Fruit fly (Drosophila melanogaster) whole organism, embryonic: ENCODE measurements around the gene SMC6.

ENCODE experiments used
- ATbp ChIP-seq: fragments of 200-800 bp; sonication (Bioruptor generic); optimal IDR thresholded peaks from 2 replicates; lab custom pipeline; 2017; ENCODE audit warnings: missing biosample characterization, mild to moderate bottlenecking, missing genetic modification characterization, missing genetic modification reagents
- Ada2b ChIP-seq: fragments of 200-800 bp; sonication (Bioruptor generic); IDR thresholded peaks from 2 replicates; pipeline ENCODE4 v1.3.6; 2022; ENCODE audit warnings: missing biosample characterization, missing genetic modification characterization
- C15 ChIP-seq: fragments of 200-800 bp; sonication (Bioruptor generic); IDR thresholded peaks from 3 replicates; pipeline ENCODE4 v1.3.6; 2022; ENCODE audit warnings: missing biosample characterization, missing genetic modification characterization
- CG10959 ChIP-seq: fragments of 200-800 bp; sonication (Bioruptor generic); IDR thresholded peaks from 2 replicates; pipeline ENCODE4 v1.3.6; 2022; ENCODE audit warnings: missing biosample characterization, missing genetic modification characterization
- CG11456 ChIP-seq: fragments of 200-800 bp; sonication (Bioruptor generic); IDR thresholded peaks from 3 replicates; pipeline ENCODE4 v1.3.6; 2022; ENCODE audit warnings: missing biosample characterization, missing genetic modification characterization
- CG11723 ChIP-seq: fragments of 200-800 bp; sonication (Bioruptor generic); optimal IDR thresholded peaks from 2 replicates; lab custom pipeline; 2017; ENCODE audit warnings: missing biosample characterization, mild to moderate bottlenecking, missing genetic modification characterization
- CG12155 ChIP-seq: fragments of 200-800 bp; sonication (Bioruptor generic); optimal IDR thresholded peaks from 3 replicates; lab custom pipeline; 2016; ENCODE audit warnings: missing biosample characterization, missing genetic modification characterization
- CG1233 ChIP-seq: fragments of 200-800 bp; sonication (Bioruptor generic); optimal IDR thresholded peaks from 4 replicates; lab custom pipeline; 2018; ENCODE audit warnings: missing biosample characterization, mild to moderate bottlenecking, missing genetic modification characterization
- CG13287 ChIP-seq: fragments of 200-800 bp; sonication (Bioruptor generic); IDR thresholded peaks from 2 replicates; pipeline ENCODE4 v1.3.6; 2022; ENCODE audit warnings: missing biosample characterization, missing genetic modification characterization; ENCODE audit not compliant: partially characterized antibody
- CG1603 ChIP-seq: fragments of 200-800 bp; sonication (Bioruptor generic); optimal IDR thresholded peaks from 2 replicates; lab custom pipeline; 2019; ENCODE audit warnings: missing biosample characterization, mild to moderate bottlenecking, missing genetic modification characterization, moderate library complexity
- CG16779 ChIP-seq: fragments of 200-800 bp; sonication (Bioruptor generic); IDR thresholded peaks from 2 replicates; pipeline ENCODE4 v1.3.6; 2022; ENCODE audit warnings: missing biosample characterization, missing genetic modification characterization
- CG17361 ChIP-seq: fragments of 200-800 bp; sonication (Bioruptor generic); IDR thresholded peaks from 3 replicates; pipeline ENCODE4 v1.3.6; 2022; ENCODE audit warnings: missing biosample characterization, missing genetic modification characterization
- CG17612 ChIP-seq: fragments of 200-800 bp; sonication (Bioruptor generic); IDR thresholded peaks from 2 replicates; pipeline ENCODE4 v1.3.6; 2022; ENCODE audit warnings: missing biosample characterization, missing genetic modification characterization
- CG1832 ChIP-seq: fragments of 200-800 bp; sonication (Bioruptor generic); optimal IDR thresholded peaks from 2 replicates; lab custom pipeline; 2017; ENCODE audit warnings: missing biosample characterization, mild to moderate bottlenecking, missing genetic modification characterization, inconsistent platforms
- CG2116 ChIP-seq: fragments of 200-800 bp; sonication (Bioruptor generic); optimal IDR thresholded peaks from 3 replicates; lab custom pipeline; 2018; ENCODE audit warnings: missing biosample characterization, mild to moderate bottlenecking, missing genetic modification characterization
- CG2202 ChIP-seq: fragments of 200-800 bp; sonication (Bioruptor generic); optimal IDR thresholded peaks from 2 replicates; lab custom pipeline; 2018; ENCODE audit warnings: missing biosample characterization, mild to moderate bottlenecking, missing genetic modification characterization
- CG31388 ChIP-seq: fragments of 200-800 bp; sonication (Bioruptor generic); optimal IDR thresholded peaks from 2 replicates; lab custom pipeline; 2016; ENCODE audit warnings: missing biosample characterization, missing genetic modification characterization
- CG6254 ChIP-seq: fragments of 200-800 bp; sonication (Bioruptor generic); optimal IDR thresholded peaks from 3 replicates; lab custom pipeline; 2017; ENCODE audit warnings: mild to moderate bottlenecking, missing biosample characterization, missing genetic modification reagents, missing genetic modification characterization
- CG6654 ChIP-seq: fragments of 200-800 bp; sonication (Bioruptor generic); optimal IDR thresholded peaks from 2 replicates; lab custom pipeline; 2017; ENCODE audit warnings: missing biosample characterization, mild to moderate bottlenecking, missing genetic modification characterization
- CG8359 ChIP-seq: fragments of 200-800 bp; sonication (Bioruptor generic); optimal IDR thresholded peaks from 2 replicates; lab custom pipeline; 2017; ENCODE audit warnings: missing biosample characterization, mild to moderate bottlenecking, missing genetic modification characterization, borderline replicate concordance
- CG9817 ChIP-seq: fragments of 200-800 bp; sonication (Bioruptor generic); optimal IDR thresholded peaks from 2 replicates; lab custom pipeline; 2018; ENCODE audit warnings: missing biosample characterization, mild to moderate bottlenecking, missing genetic modification characterization, moderate library complexity
- CG9876 ChIP-seq: fragments of 200-800 bp; sonication (Bioruptor generic); optimal IDR thresholded peaks from 2 replicates; lab custom pipeline; 2016; ENCODE audit warnings: missing biosample characterization, missing genetic modification characterization
- CrebB ChIP-seq: fragments of 200-800 bp; sonication (Bioruptor generic); optimal IDR thresholded peaks from 3 replicates; lab custom pipeline; 2018; ENCODE audit warnings: missing biosample characterization, mild to moderate bottlenecking, missing genetic modification characterization
- Dad ChIP-seq: fragments of 200-800 bp; sonication (Bioruptor generic); optimal IDR thresholded peaks from 3 replicates; lab custom pipeline; 2016; ENCODE audit warnings: missing biosample characterization, missing genetic modification characterization
- Dek ChIP-seq: fragments of 200-800 bp; sonication (Bioruptor generic); optimal IDR thresholded peaks from 3 replicates; lab custom pipeline; 2019; ENCODE audit warnings: missing biosample characterization, mild to moderate bottlenecking, missing genetic modification characterization, moderate library complexity
- Eip74EF ChIP-seq, 2 experiments: fragments of 200-800 bp in 1 of 2; fragments of >200 bp in 1 of 2; sonication (Bioruptor generic) in 1 of 2; optimal IDR thresholded peaks; 2 replicates each; lab custom pipeline; 2017 to 2019; ENCODE audit warnings: missing biosample characterization in 2 of 2, missing genetic modification characterization in 2 of 2, mild to moderate bottlenecking in 1 of 2, moderate library complexity in 1 of 2
- Ets65A ChIP-seq: fragments of 200-800 bp; sonication (Bioruptor generic); peaks from one replicate; lab custom pipeline; 2016; ENCODE audit warnings: missing biosample characterization, missing genetic modification characterization
- Fer2 ChIP-seq: fragments of 200-800 bp; sonication (Bioruptor generic); optimal IDR thresholded peaks from 2 replicates; lab custom pipeline; 2018; ENCODE audit warnings: missing biosample characterization, mild to moderate bottlenecking, missing genetic modification characterization, moderate library complexity
- Gug ChIP-seq: fragments of 200-800 bp; sonication (Bioruptor generic); IDR thresholded peaks from 4 replicates; pipeline ENCODE4 v1.3.6; 2022; ENCODE audit warnings: missing biosample characterization, missing genetic modification characterization
- Hr78 ChIP-seq, 2 experiments: fragments of 200-800 bp in 1 of 2; fragments of >200 bp in 1 of 2; sonication (Bioruptor generic) in 1 of 2; optimal IDR thresholded peaks; 2 replicates each; lab custom pipeline; 2017 to 2019; ENCODE audit warnings: missing biosample characterization in 2 of 2, missing genetic modification characterization in 2 of 2, mild to moderate bottlenecking in 1 of 2, moderate library complexity in 1 of 2
- MESR4 ChIP-seq: fragments of 200-800 bp; sonication (Bioruptor generic); optimal IDR thresholded peaks from 2 replicates; lab custom pipeline; 2018; ENCODE audit warnings: missing biosample characterization, mild to moderate bottlenecking, missing genetic modification characterization, moderate library complexity
- Pdp1 ChIP-seq, 2 experiments: fragments of 200-800 bp; sonication (Bioruptor generic); optimal IDR thresholded peaks; 3 replicates each; lab custom pipeline; 2016; ENCODE audit warnings: missing biosample characterization in 2 of 2, missing genetic modification characterization in 2 of 2, mild to moderate bottlenecking in 1 of 2, moderate library complexity in 1 of 2
- Scr ChIP-seq: fragments of 200-800 bp; sonication (Bioruptor generic); IDR thresholded peaks from 2 replicates; pipeline ENCODE4 v1.3.6; 2022; ENCODE audit warnings: missing biosample characterization, missing genetic modification characterization; ENCODE audit not compliant: partially characterized antibody
- Taf1 ChIP-seq: fragments of 200-800 bp; sonication (Bioruptor generic); IDR thresholded peaks from 2 replicates; pipeline ENCODE4 v1.3.6; 2022; ENCODE audit warnings: missing biosample characterization, missing genetic modification characterization
- ap ChIP-seq: fragments of 200-800 bp; sonication (Bioruptor generic); IDR thresholded peaks from 2 replicates; pipeline ENCODE4 v1.3.6; 2022; ENCODE audit warnings: missing biosample characterization, missing genetic modification characterization
- chif ChIP-seq, 2 experiments: fragments of 200-800 bp; sonication (Bioruptor generic); optimal IDR thresholded peaks; 3 replicates each; lab custom pipeline; 2016; ENCODE audit warnings: missing biosample characterization in 2 of 2, missing genetic modification characterization in 2 of 2
- chinmo ChIP-seq: fragments of 200-800 bp; sonication (Bioruptor generic); IDR thresholded peaks from 4 replicates; pipeline ENCODE4 v1.3.6; 2022; ENCODE audit warnings: missing biosample characterization, missing genetic modification characterization; ENCODE audit not compliant: partially characterized antibody
- dati ChIP-seq: fragments of 200-800 bp; sonication (Bioruptor generic); IDR thresholded peaks from 2 replicates; pipeline ENCODE4 v1.3.6; 2022; ENCODE audit warnings: missing biosample characterization, missing genetic modification characterization
- eve ChIP-seq, 2 experiments: fragments of >200 bp; optimal IDR thresholded peaks; 2 replicates each; lab custom pipeline; 2017; ENCODE audit warnings: missing biosample characterization in 2 of 2, missing genetic modification characterization in 2 of 2
- gem ChIP-seq: fragments of 200-800 bp; sonication (Bioruptor generic); optimal IDR thresholded peaks from 2 replicates; lab custom pipeline; 2019; ENCODE audit warnings: missing biosample characterization, mild to moderate bottlenecking, missing genetic modification characterization, moderate library complexity
- jigr1 ChIP-seq: fragments of 200-800 bp; sonication (Bioruptor generic); IDR thresholded peaks from 3 replicates; pipeline ENCODE4 v1.3.6; 2022; ENCODE audit warnings: missing biosample characterization, missing genetic modification characterization
- org-1 ChIP-seq: fragments of 200-800 bp; sonication (Bioruptor generic); optimal IDR thresholded peaks from 2 replicates; lab custom pipeline; 2017; ENCODE audit warnings: missing biosample characterization, missing genetic modification characterization
- peb ChIP-seq: fragments of 200-800 bp; sonication (Bioruptor generic); IDR thresholded peaks from 2 replicates; pipeline ENCODE4 v1.3.6; 2022; ENCODE audit warnings: missing biosample characterization, missing genetic modification characterization
- sima ChIP-seq: fragments of 200-800 bp; sonication (Bioruptor generic); optimal IDR thresholded peaks from 2 replicates; lab custom pipeline; 2016; ENCODE audit warnings: missing biosample characterization, missing genetic modification characterization
- tap ChIP-seq: fragments of 200-800 bp; optimal IDR thresholded peaks from 3 replicates; lab custom pipeline; 2019; ENCODE audit warnings: missing biosample characterization, mild to moderate bottlenecking, missing genetic modification characterization, moderate library complexity
- tin ChIP-seq: fragments of 200-800 bp; sonication (Bioruptor generic); optimal IDR thresholded peaks from 3 replicates; lab custom pipeline; 2016; ENCODE audit warnings: missing biosample characterization, missing genetic modification characterization
- trh ChIP-seq: fragments of 200-800 bp; sonication (Bioruptor generic); optimal IDR thresholded peaks from 2 replicates; lab custom pipeline; 2016; ENCODE audit warnings: missing biosample characterization, missing genetic modification characterization
- tx ChIP-seq: fragments of 200-800 bp; sonication (Bioruptor generic); optimal IDR thresholded peaks from 2 replicates; lab custom pipeline; 2016; ENCODE audit warnings: missing biosample characterization, missing genetic modification characterization
- wor ChIP-seq: fragments of 200-800 bp; sonication (Bioruptor generic); IDR thresholded peaks from 2 replicates; pipeline ENCODE4 v1.3.6; 2022; ENCODE audit warnings: missing biosample characterization, missing genetic modification characterization

The SMC6 gene

DNA sequence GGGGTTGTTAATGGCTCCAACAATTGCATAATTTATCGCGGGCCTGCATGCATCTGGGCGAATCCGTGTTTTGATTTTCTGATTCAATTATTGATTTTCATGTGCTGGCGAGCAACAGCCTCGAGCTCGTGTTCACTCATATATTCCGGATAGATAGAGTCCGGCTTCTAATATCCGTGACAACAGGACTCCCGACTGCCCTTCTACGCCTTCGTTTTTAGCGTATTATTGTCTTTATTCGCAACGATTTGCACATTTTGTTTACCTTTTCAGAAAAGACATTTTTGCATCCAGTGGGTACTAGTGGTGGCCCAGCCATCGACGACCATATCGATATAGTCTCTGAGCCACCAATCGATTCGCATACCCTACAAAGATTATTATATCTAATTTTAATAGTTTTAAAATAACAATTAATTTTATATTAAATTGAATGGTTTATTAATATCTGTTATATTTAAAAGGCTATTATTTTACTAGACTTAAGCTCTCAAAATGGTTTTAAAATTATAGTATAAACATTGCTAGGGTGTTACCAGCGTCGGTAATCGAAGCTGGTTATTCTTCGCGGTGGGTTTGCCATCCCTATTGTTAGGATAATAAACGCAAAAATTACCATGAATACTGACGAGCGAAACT, 31.9 kb downstream of the SMC6 start, which contains the start of the genes Myo95E and TBC1d7 (continued):
- TF ChIP-seq CG10959 (peak; percentile 89), CG11723 (no peak), Scr (peak; percentile 80), org-1 (GFP tag; lab: Kevin White, UChicago) (peak; percentile 67), CG6654 (GFP tag; lab: Kevin White, UChicago) (peak; percentile 58), chinmo (GFP tag; lab: Robert Waterston, UW) (no peak), Gug (GFP tag; lab: Robert Waterston, UW) (peak; percentile 88; the same call in 3 of the 4 replicates), tin (GFP tag; lab: Kevin White, UChicago) (peak; percentile 88), CG6254 (GFP tag; lab: Kevin White, UChicago) (peak; percentile 61), CG12155 (peak; percentile 79), Taf1 (GFP tag; lab: Robert Waterston, UW) (peak; percentile 84), ATbp (no peak), tap (no peak), CG17361 (GFP tag; lab: Robert Waterston, UW) (peak; percentile 92), CG17612 (GFP tag; lab: Robert Waterston, UW) (peak; percentile 65; the same call in 1 of the 2 replicates), tx (GFP tag; lab: Kevin White, UChicago) (peak; percentile 7), Ada2b (GFP tag; lab: Robert Waterston, UW) (peak; percentile 91), chif (GFP tag; optimal IDR thresholded peaks at IDR 0.05; lab: Kevin White, UChicago) (peak in 1 of 2 experiments; percentile 43), sima (GFP tag; lab: Kevin White, UChicago) (no peak), Dek (tag; lab: Kevin White, UChicago) (peak; percentile 90), CG9876 (GFP tag; lab: Kevin White, UChicago) (no peak), Eip74EF (GFP tag; optimal IDR thresholded peaks at IDR 0.05; lab: Kevin White, UChicago) (no peak), Hr78 (GFP tag; optimal IDR thresholded peaks at IDR 0.05; lab: Kevin White, UChicago) (no peak), CG11456 (GFP tag; lab: Robert Waterston, UW) (peak; percentile 87), CG13287 (peak; percentile 82), Fer2 (tag; lab: Kevin White, UChicago) (peak; percentile 73), CG2202 (tag; lab: Kevin White, UChicago) (peak; percentile 63), wor (GFP tag; lab: Robert Waterston, UW) (peak; percentile 82), CG31388 (GFP tag; lab: Kevin White, UChicago) (peak; percentile 50), MESR4 (GFP tag; lab: Kevin White, UChicago) (peak; percentile 29), Pdp1 (GFP tag; optimal IDR thresholded peaks at IDR 0.05; lab: Kevin White, UChicago) (peak; percentile 46 to 60), dati (GFP tag; lab: Robert Waterston, UW) (peak; percentile 50), CG16779 (GFP tag; lab: Robert Waterston, UW) (0 out of 2 replicates have a peak, but pooled peaks have one; percentile 46), eve (GFP tag; optimal IDR thresholded peaks at IDR 0.05; lab: Kevin White, UChicago) (no peak), Dad (GFP tag; lab: Kevin White, UChicago) (no peak), CG9817 (tag; lab: Kevin White, UChicago) (peak; percentile 83), CG1832 (GFP tag; lab: Kevin White, UChicago) (no peak), C15 (GFP tag; lab: Robert Waterston, UW) (peak; percentile 87), trh (peak; percentile 71), CG2116 (GFP tag; lab: Kevin White, UChicago) (peak; percentile 80), peb (peak; percentile 89), CrebB (tag; lab: Kevin White, UChicago) (peak; percentile 60), CG1603 (tag; lab: Kevin White, UChicago) (no peak), ap (peak; percentile 93), gem (tag; lab: Kevin White, UChicago) (peak; percentile 95), Ets65A (GFP tag; lab: Kevin White, UChicago) (peak; percentile 77), jigr1 (GFP tag; lab: Robert Waterston, UW) (peak; percentile 84), CG8359 (GFP tag; lab: Kevin White, UChicago) (no peak), CG1233 (GFP tag; lab: Kevin White, UChicago) (peak; percentile 81)
